Worm (Caenorhabditis elegans) whole organism, L4 larva: ENCODE results near the gene wah-1.

Experiments
- F10B5.3 ChIP-seq: sonication (generic microtip); optimal IDR thresholded peaks from 2 replicates; lab custom pipeline; 2016; ENCODE audit warnings: mild to moderate bottlenecking, missing genetic modification characterization, missing compliant biosample characterization
- F26F4.8 ChIP-seq: fragments of 200-800 bp; sonication (Bioruptor generic); conservative IDR thresholded peaks from 2 replicates; pipeline ENCODE4 v1.3.6; 2022; ENCODE audit warnings: missing genetic modification characterization, missing compliant biosample characterization
- T20F7.1 ChIP-seq: fragments of 200-800 bp; sonication (Bioruptor generic); optimal IDR thresholded peaks from 2 replicates; lab custom pipeline; 2018; ENCODE audit warnings: mild to moderate bottlenecking, missing genetic modification characterization, missing compliant biosample characterization
- T26A8.4 ChIP-seq: fragments of 200-800 bp; sonication (Bioruptor generic); IDR thresholded peaks from 2 replicates; pipeline ENCODE4 v1.3.6; 2022; ENCODE audit warnings: missing genetic modification characterization, missing compliant biosample characterization
- aha-1 ChIP-seq: fragments of 150-350 bp; peaks from one replicate; lab custom pipeline; 2014; ENCODE audit warnings: missing biosample characterization, missing genetic modification characterization
- aly-2 ChIP-seq: sonication (generic microtip); optimal IDR thresholded peaks from 2 replicates; lab custom pipeline; 2018; ENCODE audit warnings: missing biosample characterization, missing genetic modification characterization
- arid-1 ChIP-seq: fragments of 200-800 bp; sonication (Bioruptor generic); conservative IDR thresholded peaks from 2 replicates; pipeline ENCODE4 v1.3.6; 2022; ENCODE audit warnings: missing genetic modification reagents, missing genetic modification characterization, missing compliant biosample characterization
- ceh-62 ChIP-seq: sonication (generic microtip); optimal IDR thresholded peaks from 2 replicates; lab custom pipeline; 2017; ENCODE audit warnings: missing biosample characterization, missing genetic modification characterization
- ceh-82 ChIP-seq: sonication (generic microtip); optimal IDR thresholded peaks from 2 replicates; lab custom pipeline; 2017; ENCODE audit warnings: missing biosample characterization, missing genetic modification characterization
- ces-1 ChIP-seq: fragments of 150-350 bp; sonication (generic microtip); optimal IDR thresholded peaks from 4 replicates; lab custom pipeline; 2014; ENCODE audit warnings: missing biosample characterization, missing genetic modification reagents, missing genetic modification characterization
- ctbp-1 ChIP-seq: fragments of 200-800 bp; sonication (Bioruptor generic); IDR thresholded peaks from 2 replicates; pipeline ENCODE4 v1.3.6; 2022; ENCODE audit warnings: missing genetic modification reagents, missing genetic modification characterization, missing compliant biosample characterization
- daf-16 ChIP-seq, 3 experiments: sonication (generic microtip); optimal IDR thresholded peaks; 2 replicates each; lab custom pipeline; 2016 to 2017; ENCODE audit warnings: missing genetic modification characterization in 3 of 3, missing genetic modification reagents in 3 of 3, mild to moderate bottlenecking in 2 of 3, missing compliant biosample characterization in 2 of 3, missing biosample characterization in 1 of 3, moderate library complexity in 1 of 3
- daf-19 ChIP-seq: fragments of 200-800 bp; sonication (Bioruptor generic); conservative IDR thresholded peaks from 2 replicates; pipeline ENCODE4 v1.3.6; 2022; ENCODE audit warnings: missing genetic modification characterization, missing compliant biosample characterization
- dmd-6 ChIP-seq: fragments of 200-800 bp; sonication (Bioruptor generic); IDR thresholded peaks from 2 replicates; pipeline ENCODE4 v1.3.6; 2022; ENCODE audit warnings: missing genetic modification reagents, missing genetic modification characterization, missing compliant biosample characterization
- duxl-1 ChIP-seq: sonication (generic microtip); optimal IDR thresholded peaks from 2 replicates; lab custom pipeline; 2016; ENCODE audit warnings: mild to moderate bottlenecking, missing genetic modification characterization, moderate library complexity, missing compliant biosample characterization; ENCODE audit not compliant: poor library complexity
- dve-1 ChIP-seq: sonication (generic microtip); optimal IDR thresholded peaks from 2 replicates; lab custom pipeline; 2017; ENCODE audit warnings: antibody characterized with exemption, mild to moderate bottlenecking, missing genetic modification characterization, missing compliant biosample characterization; ENCODE audit not compliant: insufficient read depth
- fkh-10 ChIP-seq: fragments of 150-350 bp; optimal IDR thresholded peaks from 2 replicates; lab custom pipeline; 2014; ENCODE audit warnings: missing biosample characterization, missing genetic modification reagents, missing genetic modification characterization
- hlh-11 ChIP-seq: fragments of 200-800 bp; sonication (Bioruptor generic); optimal IDR thresholded peaks from 2 replicates; lab custom pipeline; 2018; ENCODE audit warnings: mild to moderate bottlenecking, missing genetic modification characterization, missing compliant biosample characterization
- lim-7 ChIP-seq: fragments of 200-800 bp; sonication (Bioruptor generic); IDR thresholded peaks from 2 replicates; pipeline ENCODE4 v1.3.6; 2022; ENCODE audit warnings: missing genetic modification characterization, missing compliant biosample characterization
- lin-15B ChIP-seq: fragments of 150-350 bp; sonication (generic microtip); optimal IDR thresholded peaks from 3 replicates; lab custom pipeline; 2014; ENCODE audit warnings: missing biosample characterization, missing genetic modification characterization
- lsy-2 ChIP-seq, 2 experiments: fragments of 150-350 bp in 1 of 2; sonication (generic microtip) in 1 of 2; optimal IDR thresholded peaks; 2 replicates each; lab custom pipeline; 2014 to 2017; ENCODE audit warnings: missing biosample characterization in 2 of 2, missing genetic modification characterization in 2 of 2
- mdt-29 ChIP-seq: fragments of 200-800 bp; sonication (Bioruptor generic); IDR thresholded peaks from 2 replicates; pipeline ENCODE4 v1.3.6; 2022; ENCODE audit warnings: missing genetic modification reagents, missing genetic modification characterization, missing compliant biosample characterization
- mes-2 ChIP-seq: sonication (generic microtip); optimal IDR thresholded peaks from 2 replicates; lab custom pipeline; 2016; ENCODE audit warnings: missing genotype, mild to moderate bottlenecking, missing genetic modification characterization, missing compliant biosample characterization; ENCODE audit not compliant: poor library complexity, severe bottlenecking
- mxl-3 ChIP-seq: fragments of 200-800 bp; sonication (Bioruptor generic); optimal IDR thresholded peaks from 2 replicates; lab custom pipeline; 2018; ENCODE audit warnings: mild to moderate bottlenecking, missing genetic modification characterization, missing compliant biosample characterization
- nhr-11 ChIP-seq: fragments of 150-350 bp; optimal IDR thresholded peaks from 2 replicates; lab custom pipeline; 2014; ENCODE audit warnings: missing biosample characterization, missing genetic modification characterization
- nhr-237 ChIP-seq: sonication (generic microtip); optimal IDR thresholded peaks from 2 replicates; lab custom pipeline; 2017; ENCODE audit warnings: missing biosample characterization, missing genetic modification characterization
- nhr-28 ChIP-seq: fragments of 150-350 bp; optimal IDR thresholded peaks from 2 replicates; lab custom pipeline; 2014; ENCODE audit warnings: missing biosample characterization, missing genetic modification characterization
- nhr-48 ChIP-seq: sonication (generic microtip); optimal IDR thresholded peaks from 2 replicates; lab custom pipeline; 2016; ENCODE audit warnings: mild to moderate bottlenecking, missing genetic modification characterization, missing compliant biosample characterization
- nhr-6 ChIP-seq: fragments of 150-350 bp; optimal IDR thresholded peaks from 2 replicates; lab custom pipeline; 2014; ENCODE audit warnings: missing biosample characterization, missing genetic modification characterization
- pha-4 ChIP-seq, 2 experiments: fragments of 150-350 bp in 1 of 2; fragments of 200-800 bp in 1 of 2; sonication (Bioruptor generic) in 1 of 2; IDR thresholded peaks in 1 of 2; optimal IDR thresholded peaks in 1 of 2; 2 replicates each; pipeline versions ENCODE4 v1.3.6 to Lab custom; 2014 to 2022; ENCODE audit warnings: missing genetic modification characterization in 2 of 2, missing genetic modification reagents in 2 of 2, missing biosample characterization in 1 of 2, missing compliant biosample characterization in 1 of 2
- php-3 ChIP-seq: fragments of 200-800 bp; sonication (Bioruptor generic); IDR thresholded peaks from 2 replicates; pipeline ENCODE4 v1.3.6; 2022; ENCODE audit warnings: missing genetic modification reagents, missing genetic modification characterization, missing compliant biosample characterization
- pqm-1 ChIP-seq: sonication (generic microtip); optimal IDR thresholded peaks from 2 replicates; lab custom pipeline; 2017; ENCODE audit warnings: missing biosample characterization, missing genetic modification characterization
- set-16 ChIP-seq: fragments of 200-800 bp; sonication (Bioruptor generic); IDR thresholded peaks from 2 replicates; pipeline ENCODE4 v1.3.6; 2022; ENCODE audit warnings: missing genetic modification reagents, missing genetic modification characterization, missing compliant biosample characterization
- spr-1 ChIP-seq: sonication (generic microtip); optimal IDR thresholded peaks from 2 replicates; lab custom pipeline; 2016; ENCODE audit warnings: mild to moderate bottlenecking, missing genetic modification characterization, missing compliant biosample characterization
- spr-3 ChIP-seq: fragments of 200-800 bp; sonication (Bioruptor generic); optimal IDR thresholded peaks from 2 replicates; lab custom pipeline; 2018; ENCODE audit warnings: mild to moderate bottlenecking, missing genetic modification characterization, missing compliant biosample characterization
- unc-130 ChIP-seq: sonication (generic microtip); optimal IDR thresholded peaks from 2 replicates; lab custom pipeline; 2016; ENCODE audit warnings: missing genetic modification reagents, missing genetic modification characterization, missing compliant biosample characterization
- unc-62 ChIP-seq, 3 experiments: fragments of 150-350 bp in 1 of 3; sonication (generic microtip); optimal IDR thresholded peaks in 2 of 3; peaks in 1 of 3; 1 replicate in 1 of 3; 2 replicates in 2 of 3; lab custom pipeline; 2014 to 2017; ENCODE audit warnings: missing biosample characterization in 3 of 3, missing genetic modification characterization in 3 of 3, missing genetic modification reagents in 3 of 3, missing genotype in 1 of 3

The wah-1 gene

ce11 chrIII:11947527-11947926 lies 42.4 kb upstream of the wah-1 start (continued):
- TF ChIP-seq F26F4.8 (no peak), nhr-11 (no peak), php-3 (GFP tag; lab: Robert Waterston, UW) (0 out of 2 replicates have a peak, but pooled peaks have one; percentile 33), dmd-6 (peak; percentile 39; the same call in 1 of the 2 replicates), daf-19 (GFP tag; lab: Robert Waterston, UW) (no peak), unc-130 (GFP tag; lab: Kevin White, UChicago) (no peak), nhr-6 (peak; percentile 69), lsy-2 (tag; optimal IDR thresholded peaks at IDR 0.05; lab: Kevin White, UChicago) (peak in 1 of 2 experiments; percentile 22), pha-4 (GFP tag; IDR thresholded peaks at IDR 0.05; lab: Robert Waterston, UW) (no peak), pha-4 (tag; optimal IDR thresholded peaks at IDR 0.05; lab: Kevin White, UChicago) (peak; percentile 60), aly-2 (tag; lab: Kevin White, UChicago) (no peak), lim-7 (GFP tag; lab: Robert Waterston, UW) (no peak), dve-1 (tag; lab: Kevin White, UChicago) (peak; percentile 61), mdt-29 (no peak), F10B5.3 (no peak), daf-16 (GFP tag; optimal IDR thresholded peaks at IDR 0.05; lab: Kevin White, UChicago) (no peak), daf-16 (tag; optimal IDR thresholded peaks at IDR 0.05; lab: Kevin White, UChicago) (peak; percentile 64), duxl-1 (tag; lab: Kevin White, UChicago) (no peak), hlh-11 (tag; lab: Kevin White, UChicago) (peak; percentile 62), nhr-28 (peak; percentile 87), T26A8.4 (GFP tag; lab: Robert Waterston, UW) (no peak), ceh-62 (no peak), arid-1 (no peak)

- TF ChIP-seq spr-1 (tag; lab: Kevin White, UChicago) = no peak
- TF ChIP-seq daf-16 (GFP tag; optimal IDR thresholded peaks at IDR 0.05; lab: Kevin White, UChicago) = no peak
- peak; percentile 26 for TF ChIP-seq daf-16 (tag; optimal IDR thresholded peaks at IDR 0.05; lab: Kevin White, UChicago)
- TF ChIP-seq nhr-28 = peak; percentile 61
- no peak for TF ChIP-seq unc-130 (GFP tag; lab: Kevin White, UChicago)
These were observed 41.5 kb upstream of the wah-1 start for ce11 chrIII:11948437-11948836.

- peak; percentile 1 for TF ChIP-seq hlh-11 (tag; lab: Kevin White, UChicago)
- no peak for TF ChIP-seq aha-1 (tag; lab: Kevin White, UChicago)
- no peak for TF ChIP-seq daf-16 (GFP tag; optimal IDR thresholded peaks at IDR 0.05; lab: Kevin White, UChicago)
- peak; percentile 79 for TF ChIP-seq daf-16 (tag; optimal IDR thresholded peaks at IDR 0.05; lab: Kevin White, UChicago)
- no peak for TF ChIP-seq ces-1
- no peak for TF ChIP-seq ctbp-1 (GFP tag; lab: Robert Waterston, UW)
- no peak for TF ChIP-seq nhr-6
- peak; percentile 61 for TF ChIP-seq pqm-1 (tag; lab: Kevin White, UChicago)
- no peak for TF ChIP-seq fkh-10
- TF ChIP-seq ceh-82 = no peak
- TF ChIP-seq unc-62 (GFP tag; optimal IDR thresholded peaks at IDR 0.05 in 1 of 2; lab: Kevin White, UChicago) = peak in 1 of 2 experiments; percentile 62
- TF ChIP-seq unc-62 (tag; optimal IDR thresholded peaks at IDR 0.05; lab: Kevin White, UChicago) = no peak
- no peak for TF ChIP-seq mxl-3
- TF ChIP-seq nhr-48 = no peak
- peak; percentile 57 for TF ChIP-seq nhr-28
These were observed 40.6 kb upstream of the wah-1 start for ce11 chrIII:11949276-11949879.

- TF ChIP-seq set-16 (GFP tag; lab: Robert Waterston, UW) (peak; percentile 92), mes-2 (tag; lab: Kevin White, UChicago) (no peak), T20F7.1 (GFP tag; lab: Kevin White, UChicago) (no peak), nhr-237 (tag; lab: Kevin White, UChicago) (no peak), lin-15B (no peak), aly-2 (tag; lab: Kevin White, UChicago) (no peak), spr-3 (no peak)
These were observed 38.9 kb upstream of the wah-1 start for ce11 chrIII:11951111-11951510.
